Worm (Caenorhabditis elegans) whole organism, L2 larva: ENCODE results near the gene K01A12.4.

Experiments used
- C34F6.9 ChIP-seq: fragments of 150-350 bp; optimal IDR thresholded peaks from 2 replicates; lab custom pipeline; 2014; ENCODE audit warnings: missing biosample characterization, missing genetic modification characterization
- F13H6.1 ChIP-seq: sonication (generic microtip); optimal IDR thresholded peaks from 2 replicates; lab custom pipeline; 2016; ENCODE audit warnings: missing genetic modification characterization, missing compliant biosample characterization
- Y55F3AM.14 ChIP-seq: fragments of 200-800 bp; sonication (Bioruptor generic); optimal IDR thresholded peaks from 2 replicates; lab custom pipeline; 2018; ENCODE audit warnings: mild to moderate bottlenecking, missing genetic modification characterization, missing compliant biosample characterization
- ZK546.5 ChIP-seq: sonication (generic microtip); optimal IDR thresholded peaks from 2 replicates; lab custom pipeline; 2017; ENCODE audit warnings: missing biosample characterization, missing genetic modification characterization
- alr-1 ChIP-seq: fragments of 150-350 bp; optimal IDR thresholded peaks from 2 replicates; lab custom pipeline; 2014; ENCODE audit warnings: missing biosample characterization, missing genetic modification characterization
- ama-1 ChIP-seq: fragments of 150-350 bp; optimal IDR thresholded peaks from 2 replicates; lab custom pipeline; 2018; ENCODE audit warnings: inconsistent platforms
- blmp-1 ChIP-seq: sonication (generic microtip); optimal IDR thresholded peaks from 2 replicates; lab custom pipeline; 2017; ENCODE audit warnings: missing genetic modification characterization, mild to moderate bottlenecking, missing compliant biosample characterization, antibody characterized with exemption, moderate library complexity; ENCODE audit not compliant: insufficient read depth
- crh-2 ChIP-seq: sonication (generic microtip); optimal IDR thresholded peaks from 2 replicates; lab custom pipeline; 2017; ENCODE audit warnings: missing biosample characterization, missing genetic modification characterization
- elt-3 ChIP-seq: sonication (generic microtip); optimal IDR thresholded peaks from 2 replicates; lab custom pipeline; 2017; ENCODE audit warnings: missing biosample characterization, missing genetic modification characterization
- fos-1 ChIP-seq: fragments of 150-350 bp; optimal IDR thresholded peaks from 2 replicates; lab custom pipeline; 2014; ENCODE audit warnings: missing biosample characterization, missing genetic modification characterization
- gmeb-1 ChIP-seq: fragments of 150-350 bp; optimal IDR thresholded peaks from 2 replicates; lab custom pipeline; 2014; ENCODE audit warnings: missing biosample characterization, missing genetic modification characterization
- lin-11 ChIP-seq: fragments of 150-350 bp; sonication (generic microtip); optimal IDR thresholded peaks from 2 replicates; lab custom pipeline; 2014; ENCODE audit warnings: missing biosample characterization, missing genetic modification characterization, inconsistent platforms, mixed read lengths
- lin-39 ChIP-seq: fragments of 150-350 bp; optimal IDR thresholded peaks from 2 replicates; lab custom pipeline; 2014; ENCODE audit warnings: missing biosample characterization, missing genetic modification reagents, missing genetic modification characterization
- lsy-2 ChIP-seq, 2 experiments: fragments of 150-350 bp in 1 of 2; sonication (generic microtip) in 1 of 2; optimal IDR thresholded peaks; 2 replicates each; lab custom pipeline; 2014 to 2017; ENCODE audit warnings: missing biosample characterization in 2 of 2, missing genetic modification characterization in 2 of 2
- mab-5 ChIP-seq: fragments of 150-350 bp; optimal IDR thresholded peaks from 2 replicates; lab custom pipeline; 2014; ENCODE audit warnings: missing biosample characterization, missing genetic modification characterization
- mbf-1 ChIP-seq: sonication (generic microtip); optimal IDR thresholded peaks from 2 replicates; lab custom pipeline; 2017; ENCODE audit warnings: missing biosample characterization, missing genetic modification characterization
- mdl-1 ChIP-seq, 2 experiments: fragments of 150-350 bp in 1 of 2; sonication (generic microtip) in 1 of 2; optimal IDR thresholded peaks; 2 replicates each; lab custom pipeline; 2017; ENCODE audit warnings: missing biosample characterization in 2 of 2, missing genetic modification characterization in 2 of 2
- nhr-10 ChIP-seq: sonication (generic microtip); optimal IDR thresholded peaks from 2 replicates; lab custom pipeline; 2017; ENCODE audit warnings: missing biosample characterization, missing genetic modification characterization
- nhr-11 ChIP-seq: fragments of 150-350 bp; optimal IDR thresholded peaks from 2 replicates; lab custom pipeline; 2014; ENCODE audit warnings: missing biosample characterization, missing genetic modification characterization
- nhr-12 ChIP-seq: fragments of 150-350 bp; optimal IDR thresholded peaks from 2 replicates; lab custom pipeline; 2014; ENCODE audit warnings: missing biosample characterization, missing genetic modification characterization
- nhr-21 ChIP-seq: fragments of 150-350 bp; optimal IDR thresholded peaks from 2 replicates; lab custom pipeline; 2014; ENCODE audit warnings: missing biosample characterization, missing genetic modification characterization
- nhr-23 ChIP-seq: fragments of 150-350 bp; optimal IDR thresholded peaks from 2 replicates; lab custom pipeline; 2014; ENCODE audit warnings: missing biosample characterization, missing genetic modification reagents, missing genetic modification characterization
- nhr-237 ChIP-seq: fragments of 150-350 bp; optimal IDR thresholded peaks from 2 replicates; lab custom pipeline; 2014; ENCODE audit warnings: missing biosample characterization, missing genetic modification characterization
- nhr-25 ChIP-seq: fragments of 150-350 bp; sonication (generic microtip); optimal IDR thresholded peaks from 3 replicates; lab custom pipeline; 2014; ENCODE audit warnings: missing biosample characterization, missing genetic modification characterization
- nhr-6 ChIP-seq: fragments of 150-350 bp; optimal IDR thresholded peaks from 2 replicates; lab custom pipeline; 2014; ENCODE audit warnings: missing biosample characterization, missing genetic modification characterization
- nhr-77 ChIP-seq: fragments of 150-350 bp; optimal IDR thresholded peaks from 2 replicates; lab custom pipeline; 2014; ENCODE audit warnings: missing biosample characterization, missing genetic modification characterization
- sem-4 ChIP-seq: fragments of 150-350 bp; optimal IDR thresholded peaks from 2 replicates; lab custom pipeline; 2014; ENCODE audit warnings: missing biosample characterization, missing genetic modification reagents, missing genetic modification characterization
- sma-3 ChIP-seq: sonication (generic microtip); optimal IDR thresholded peaks from 2 replicates; lab custom pipeline; 2016; ENCODE audit warnings: missing genetic modification reagents, missing genetic modification characterization, missing compliant biosample characterization
- sma-9 ChIP-seq, 2 experiments: fragments of 150-350 bp in 1 of 2; sonication (generic microtip) in 1 of 2; optimal IDR thresholded peaks; 2 replicates each; lab custom pipeline; 2014 to 2016; ENCODE audit warnings: missing genetic modification characterization in 2 of 2, mild to moderate bottlenecking in 1 of 2, missing biosample characterization in 1 of 2, missing compliant biosample characterization in 1 of 2, missing genetic modification reagents in 1 of 2, moderate library complexity in 1 of 2
- snpc-4 ChIP-seq: fragments of 150-350 bp; optimal IDR thresholded peaks from 2 replicates; lab custom pipeline; 2014; ENCODE audit warnings: missing biosample characterization, missing genetic modification characterization
- unc-39 ChIP-seq: fragments of 150-350 bp; optimal IDR thresholded peaks from 2 replicates; lab custom pipeline; 2014; ENCODE audit warnings: missing biosample characterization, missing genetic modification characterization
- unc-55 ChIP-seq: fragments of 150-350 bp; sonication (generic microtip); optimal IDR thresholded peaks from 3 replicates; lab custom pipeline; 2014; ENCODE audit warnings: missing biosample characterization, missing genetic modification reagents, missing genetic modification characterization
- unc-62 ChIP-seq: fragments of 150-350 bp; optimal IDR thresholded peaks from 2 replicates; lab custom pipeline; 2014; ENCODE audit warnings: missing biosample characterization, missing genetic modification reagents, missing genetic modification characterization
- zag-1 ChIP-seq: fragments of 150-350 bp; optimal IDR thresholded peaks from 2 replicates; lab custom pipeline; 2014; ENCODE audit warnings: missing biosample characterization, missing genetic modification characterization
- ztf-1 ChIP-seq: fragments of 200-800 bp; sonication (Bioruptor generic); conservative IDR thresholded peaks from 2 replicates; pipeline ENCODE4 v1.3.6; 2022; ENCODE audit warnings: missing genetic modification characterization, missing compliant biosample characterization
- ztf-11 ChIP-seq: sonication (generic microtip); optimal IDR thresholded peaks from 2 replicates; lab custom pipeline; 2017; ENCODE audit warnings: missing biosample characterization, missing genetic modification characterization
- ztf-4 ChIP-seq: fragments of 150-350 bp; optimal IDR thresholded peaks from 2 replicates; lab custom pipeline; 2014; ENCODE audit warnings: missing biosample characterization, missing genetic modification characterization

The K01A12.4 gene

ce11 chrX:8625090-8625489, 14.4 kb downstream of the K01A12.4 start, which contains the start of gene K01A12.3:
K01A12.3 (minus strand) TSS chrX:8625190.
- TF ChIP-seq ZK546.5 (tag; lab: Kevin White, UChicago) (no peak), mdl-1 (tag; optimal IDR thresholded peaks at IDR 0.05; lab: Kevin White, UChicago) (no peak), mbf-1 (tag; lab: Kevin White, UChicago) (no peak), blmp-1 (no peak), alr-1 (no peak), nhr-12 (tag; lab: Kevin White, UChicago) (no peak), zag-1 (no peak), unc-39 (tag; lab: Kevin White, UChicago) (no peak), fos-1 (tag; lab: Kevin White, UChicago) (no peak), unc-62 (GFP tag; lab: Kevin White, UChicago) (no peak), nhr-237 (no peak), ztf-4 (no peak), unc-55 (GFP tag; lab: Kevin White, UChicago) (no peak), lsy-2 (tag; optimal IDR thresholded peaks at IDR 0.05; lab: Kevin White, UChicago) (no peak), crh-2 (tag; lab: Kevin White, UChicago) (no peak)
- TF ChIP-seq, all 48 proteins: peak for 0

- peak; percentile 15 for TF ChIP-seq Y55F3AM.14 (GFP tag; lab: Kevin White, UChicago)
- TF ChIP-seq F13H6.1 (tag; lab: Kevin White, UChicago) = no peak
- TF ChIP-seq nhr-21 = peak; percentile 12
- no peak for TF ChIP-seq snpc-4 (tag; lab: Kevin White, UChicago)
- peak; percentile 15 for TF ChIP-seq sma-3 (GFP tag; lab: Kevin White, UChicago)
- TF ChIP-seq unc-39 (tag; lab: Kevin White, UChicago) = no peak
These were observed 28.0 kb downstream of the K01A12.4 start for ce11 chrX:8638679-8639184.

ce11 chrX:8640654-8641053, 29.9 kb downstream of the K01A12.4 start:
- TF ChIP-seq unc-39 (tag; lab: Kevin White, UChicago) (no peak), sem-4 (no peak), blmp-1 (no peak), nhr-237 (no peak), nhr-77 (tag; lab: Kevin White, UChicago) (no peak), F13H6.1 (tag; lab: Kevin White, UChicago) (no peak), ztf-1 (GFP tag; lab: Robert Waterston, UW) (no peak), nhr-12 (tag; lab: Kevin White, UChicago) (no peak), unc-55 (GFP tag; lab: Kevin White, UChicago) (no peak), snpc-4 (tag; lab: Kevin White, UChicago) (no peak), ztf-11 (no peak), ZK546.5 (tag; lab: Kevin White, UChicago) (no peak), gmeb-1 (tag; lab: Kevin White, UChicago) (no peak), nhr-23 (tag; lab: Kevin White, UChicago) (no peak), ama-1 (lab: Kevin White, UChicago) (no peak), nhr-10 (no peak), mab-5 (no peak), nhr-25 (tag; lab: Kevin White, UChicago) (no peak), nhr-11 (tag; lab: Kevin White, UChicago) (no peak), crh-2 (tag; lab: Kevin White, UChicago) (peak; percentile 11), C34F6.9 (tag; lab: Kevin White, UChicago) (no peak), nhr-6 (no peak), unc-62 (GFP tag; lab: Kevin White, UChicago) (no peak), mbf-1 (tag; lab: Kevin White, UChicago) (no peak), zag-1 (no peak), lin-39 (tag; lab: Kevin White, UChicago) (no peak), fos-1 (tag; lab: Kevin White, UChicago) (peak; percentile 1), lin-11 (tag; lab: Kevin White, UChicago) (no peak), sma-3 (GFP tag; lab: Kevin White, UChicago) (peak; percentile 13), elt-3 (tag; lab: Kevin White, UChicago) (no peak), sma-9 (GFP tag; optimal IDR thresholded peaks at IDR 0.05; lab: Kevin White, UChicago) (peak; percentile 18), sma-9 (tag; optimal IDR thresholded peaks at IDR 0.05; lab: Kevin White, UChicago) (no peak), ztf-4 (no peak)
